Worm (Caenorhabditis elegans): Measurements from ENCODE around the gene rbbp-5.

DNA sequence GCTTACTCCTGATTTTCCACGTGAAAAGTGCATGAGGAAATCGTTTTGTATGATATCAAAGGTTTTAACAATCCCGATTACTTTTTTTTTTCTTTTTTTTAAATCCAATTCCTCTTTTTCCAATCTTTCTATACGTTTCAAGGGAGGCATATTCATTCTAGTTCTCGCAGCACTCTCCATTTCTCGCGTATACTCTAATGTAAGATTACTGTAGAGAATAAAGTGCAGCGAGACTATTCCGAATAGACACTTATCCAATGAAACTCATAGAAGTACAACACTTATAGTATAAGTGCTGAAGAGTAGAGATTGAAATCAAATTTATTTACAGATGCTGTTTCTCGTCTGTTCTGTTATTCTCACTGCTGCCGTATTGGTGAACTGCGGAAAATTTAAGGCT is 20.0 kb upstream of the rbbp-5 start, which contains the start of gene H12I13.6:
- peak in 1 of 2 experiments; percentile 20 for TF ChIP-seq unc-62 (GFP tag; optimal IDR thresholded peaks at IDR 0.05 in 1 of 2)
- TF ChIP-seq unc-62 (tag; optimal IDR thresholded peaks at IDR 0.05) = no peak
- TF ChIP-seq snpc-1.2 (GFP tag; IDR thresholded peaks at IDR 0.05) = no peak
- no peak for TF ChIP-seq hlh-30 (tag; optimal IDR thresholded peaks at IDR 0.05; ENCODE audit: insufficient read depth)
- no peak for TF ChIP-seq fos-1 (tag; optimal IDR thresholded peaks at IDR 0.05)
- TF ChIP-seq ctbp-1 (GFP tag; IDR thresholded peaks at IDR 0.05) = no peak
- no peak for TF ChIP-seq F37D6.2 (tag; optimal IDR thresholded peaks at IDR 0.05)
